Fruit fly (Drosophila melanogaster): ENCODE measurements around the gene exex.

exex gene

DNA sequence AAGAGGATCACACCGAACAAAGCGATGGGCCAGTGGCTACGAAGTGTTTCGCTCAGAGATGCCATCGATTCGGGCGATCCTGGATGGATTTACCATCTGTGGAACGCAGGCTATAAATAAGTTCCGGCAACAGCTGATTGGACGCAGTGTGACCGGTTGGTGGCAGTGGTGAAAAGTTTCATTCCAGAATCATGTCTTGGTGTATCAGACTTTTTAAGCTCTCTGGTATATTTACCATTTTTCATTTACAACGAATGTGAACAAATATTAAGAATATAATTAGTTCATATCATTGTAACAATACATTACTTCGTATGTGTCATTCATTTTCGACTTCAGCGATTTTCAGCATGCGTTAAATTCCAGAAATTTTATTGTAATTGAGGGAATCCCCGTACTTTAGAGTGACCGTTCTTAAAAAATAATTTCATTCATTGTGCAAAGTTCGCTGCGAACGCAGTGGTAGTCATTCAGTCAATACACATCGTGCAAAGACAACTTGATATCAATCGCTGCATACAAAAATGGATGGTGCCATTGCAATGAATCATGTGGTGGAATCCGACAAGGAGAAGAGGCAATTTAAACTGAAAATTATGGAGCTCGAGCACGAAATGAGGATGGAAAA is 32.9 kb upstream of the exex start, which contains the start of gene Tmem43:
TSS of gene Tmem43 (minus strand) at position 152 of the 628 bp plus-strand sequence.
- no peak for TF ChIP-seq CG15710 (tag; optimal IDR thresholded peaks at IDR 0.05)
- TF ChIP-seq gl (tag; optimal IDR thresholded peaks at IDR 0.05) = no peak
- TF ChIP-seq rn (GFP tag; IDR thresholded peaks at IDR 0.05) = no peak
- TF ChIP-seq Pif1A (GFP tag; optimal IDR thresholded peaks at IDR 0.05) = no peak
- TF ChIP-seq CG32121 (GFP tag; IDR thresholded peaks at IDR 0.05) = no peak
- TF ChIP-seq Ets98B (GFP tag; IDR thresholded peaks at IDR 0.05) = no peak
- TF ChIP-seq CG17806 (tag; optimal IDR thresholded peaks at IDR 0.05) = no peak
- no peak for TF ChIP-seq EcR (GFP tag; optimal IDR thresholded peaks at IDR 0.05)
- TF ChIP-seq CG9948 (tag; optimal IDR thresholded peaks at IDR 0.05) = no peak
- TF ChIP-seq CG4496 (GFP tag; IDR thresholded peaks at IDR 0.05) = no peak
- no peak for TF ChIP-seq Snoo (tag; optimal IDR thresholded peaks at IDR 0.05)
- no peak for TF ChIP-seq Pif1B (GFP tag; optimal IDR thresholded peaks at IDR 0.05)
- no peak for TF ChIP-seq fd96Ca (GFP tag; IDR thresholded peaks at IDR 0.05)
- no peak for TF ChIP-seq CG13204 (GFP tag; optimal IDR thresholded peaks at IDR 0.05)
- no peak for TF ChIP-seq CG10348 (GFP tag; IDR thresholded peaks at IDR 0.05)
- no peak for TF ChIP-seq CG8301 (tag; optimal IDR thresholded peaks at IDR 0.05)
- no peak for TF ChIP-seq CG34367 (tag; optimal IDR thresholded peaks at IDR 0.05)

- TF ChIP-seq Ets98B (GFP tag; IDR thresholded peaks at IDR 0.05) (no peak), CG32121 (GFP tag; IDR thresholded peaks at IDR 0.05) (no peak), Pif1A (GFP tag; optimal IDR thresholded peaks at IDR 0.05) (no peak), fd96Ca (GFP tag; IDR thresholded peaks at IDR 0.05) (no peak), Pif1B (GFP tag; optimal IDR thresholded peaks at IDR 0.05) (no peak), D1 (tag; optimal IDR thresholded peaks at IDR 0.05) (no peak), CG15710 (tag; optimal IDR thresholded peaks at IDR 0.05) (no peak), rn (GFP tag; IDR thresholded peaks at IDR 0.05) (no peak), Snoo (tag; optimal IDR thresholded peaks at IDR 0.05) (no peak), CG13204 (GFP tag; optimal IDR thresholded peaks at IDR 0.05) (no peak), CG17806 (tag; optimal IDR thresholded peaks at IDR 0.05) (no peak), gl (tag; optimal IDR thresholded peaks at IDR 0.05) (no peak), CG34367 (tag; optimal IDR thresholded peaks at IDR 0.05) (no peak), CG10348 (GFP tag; IDR thresholded peaks at IDR 0.05) (no peak), EcR (GFP tag; optimal IDR thresholded peaks at IDR 0.05) (no peak), CG12605 (GFP tag; IDR thresholded peaks at IDR 0.05) (no peak), CG14655 (GFP tag; optimal IDR thresholded peaks at IDR 0.05) (no peak), CG8301 (tag; optimal IDR thresholded peaks at IDR 0.05) (no peak), CG4496 (GFP tag; IDR thresholded peaks at IDR 0.05) (no peak)
These were observed 32.0 kb upstream of the exex start for dm6 chr3L:7915808-7916619.

DNA sequence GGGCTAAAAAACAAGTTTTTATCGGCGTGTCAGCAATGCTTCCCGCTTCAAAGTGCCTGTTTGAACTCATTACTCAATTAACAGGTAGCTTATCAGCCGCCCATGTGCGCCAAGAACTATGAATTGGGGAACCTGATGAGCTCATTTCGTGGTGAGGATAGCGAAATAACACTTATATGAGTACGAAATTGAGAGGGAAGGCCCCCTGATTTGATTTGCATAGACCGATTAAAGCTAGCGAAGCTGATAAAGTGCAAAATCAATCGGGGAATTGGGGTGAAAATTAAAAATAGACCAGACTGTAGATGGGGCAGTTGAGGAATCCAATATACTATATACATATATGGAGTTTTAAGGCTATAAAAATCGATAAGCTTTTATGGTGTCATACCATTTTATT is 13.8 kb upstream of the exex start:
- TF ChIP-seq D1 (tag; optimal IDR thresholded peaks at IDR 0.05) = no peak
- TF ChIP-seq CG13204 (GFP tag; optimal IDR thresholded peaks at IDR 0.05) = no peak
- TF ChIP-seq CG14655 (GFP tag; optimal IDR thresholded peaks at IDR 0.05) = no peak

DNA sequence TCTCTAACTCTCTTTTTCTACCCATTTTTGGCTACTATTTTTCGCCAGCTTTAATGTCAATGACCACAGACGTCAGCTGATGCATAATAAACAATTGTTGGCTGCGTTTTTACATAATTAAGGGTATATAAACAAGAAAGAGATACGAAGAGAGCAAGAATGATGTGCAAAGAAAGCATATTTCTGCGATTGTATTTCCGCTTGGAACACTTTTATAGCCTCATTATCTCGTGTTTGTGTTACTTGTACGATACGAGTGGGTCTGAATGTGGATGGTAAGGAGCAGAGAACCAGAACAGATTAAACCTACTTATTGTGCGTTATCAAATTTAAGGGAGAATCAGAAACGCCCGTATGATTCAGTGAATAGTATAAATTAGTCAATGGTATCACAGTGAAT is 13.1 kb upstream of the exex start:
- TF ChIP-seq CG17806 (tag; optimal IDR thresholded peaks at IDR 0.05) = no peak
- TF ChIP-seq EcR (GFP tag; optimal IDR thresholded peaks at IDR 0.05) = peak; percentile 45

dm6 chr3L:7935409-7935932 is 12.5 kb upstream of the exex start:
- TF ChIP-seq Ets98B (GFP tag; IDR thresholded peaks at IDR 0.05) = no peak
- TF ChIP-seq CG9948 (tag; optimal IDR thresholded peaks at IDR 0.05) = no peak
- TF ChIP-seq EcR (GFP tag; optimal IDR thresholded peaks at IDR 0.05) = peak; percentile 30
- no peak for TF ChIP-seq CG34367 (tag; optimal IDR thresholded peaks at IDR 0.05)
- TF ChIP-seq CG17806 (tag; optimal IDR thresholded peaks at IDR 0.05) = no peak
- no peak for TF ChIP-seq CG4496 (GFP tag; IDR thresholded peaks at IDR 0.05)
- TF ChIP-seq Snoo (tag; optimal IDR thresholded peaks at IDR 0.05) = no peak

DNA sequence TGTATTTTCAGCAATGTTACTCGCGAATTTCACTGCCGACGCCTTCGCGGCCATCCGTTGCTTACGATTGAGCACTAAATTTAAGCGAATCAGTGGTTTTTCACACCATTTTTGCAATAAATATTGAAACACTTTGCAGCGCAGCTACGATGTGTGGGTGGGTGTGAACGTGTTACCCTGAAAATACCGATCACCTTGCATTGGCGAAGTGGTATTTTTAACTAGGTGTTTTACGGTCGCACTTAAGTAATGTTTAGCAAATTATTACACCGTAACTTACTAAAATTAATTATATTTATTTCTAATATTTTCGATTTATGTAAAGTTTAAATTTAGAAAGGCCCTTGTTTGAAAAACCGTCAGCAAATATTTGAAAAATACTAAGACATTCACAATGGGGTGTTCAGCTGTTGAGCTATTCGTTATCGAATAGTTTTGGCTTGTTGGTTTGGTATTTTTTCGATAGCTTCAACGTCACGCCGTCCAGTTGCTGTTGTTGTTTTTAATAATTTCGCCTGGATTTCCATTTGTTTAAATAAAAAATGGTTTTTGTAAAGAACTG is 12.0 kb upstream of the exex start, which contains the start of the genes syd and Srp9:
TSS of gene syd (minus strand) at position 188 of the 562 bp plus-strand sequence.
TSS of gene Srp9 (plus strand) at position 441 of the 562 bp plus-strand sequence.
- TF ChIP-seq CG14655 (GFP tag; optimal IDR thresholded peaks at IDR 0.05) (no peak), CG12605 (GFP tag; IDR thresholded peaks at IDR 0.05) (no peak), CG34367 (tag; optimal IDR thresholded peaks at IDR 0.05) (no peak), CG17806 (tag; optimal IDR thresholded peaks at IDR 0.05) (no peak), Pif1A (GFP tag; optimal IDR thresholded peaks at IDR 0.05) (no peak), Pif1B (GFP tag; optimal IDR thresholded peaks at IDR 0.05) (no peak), EcR (GFP tag; optimal IDR thresholded peaks at IDR 0.05) (no peak), Ets98B (GFP tag; IDR thresholded peaks at IDR 0.05) (no peak), CG8301 (tag; optimal IDR thresholded peaks at IDR 0.05) (no peak), CG32121 (GFP tag; IDR thresholded peaks at IDR 0.05) (no peak), CG10348 (GFP tag; IDR thresholded peaks at IDR 0.05) (no peak), fd96Ca (GFP tag; IDR thresholded peaks at IDR 0.05) (no peak), CG4496 (GFP tag; IDR thresholded peaks at IDR 0.05) (no peak), rn (GFP tag; IDR thresholded peaks at IDR 0.05) (no peak), CG9948 (tag; optimal IDR thresholded peaks at IDR 0.05) (no peak), D1 (tag; optimal IDR thresholded peaks at IDR 0.05) (no peak), gl (tag; optimal IDR thresholded peaks at IDR 0.05) (no peak), CG15710 (tag; optimal IDR thresholded peaks at IDR 0.05) (no peak)
